Worm (Caenorhabditis elegans): ENCODE measurements around the gene hpk-1.

Gene hpk-1

ce11 chrX:4248417-4248816 is 31.3 kb upstream of the hpk-1 start (continued):
- peak; percentile 94 for TF ChIP-seq php-3 (GFP tag; IDR thresholded peaks at IDR 0.05)
- no peak for TF ChIP-seq nhr-6 (tag; optimal IDR thresholded peaks at IDR 0.05)
- TF ChIP-seq ceh-44 (GFP tag; IDR thresholded peaks at IDR 0.05) = no peak
- TF ChIP-seq F26F4.8 (GFP tag; conservative IDR thresholded peaks at IDR 0.05) = no peak
- no peak for TF ChIP-seq Y105C5A.15 (GFP tag; IDR thresholded peaks at IDR 0.05)
- TF ChIP-seq set-16 (GFP tag; IDR thresholded peaks at IDR 0.05) = no peak
- TF ChIP-seq spr-3 (GFP tag; optimal IDR thresholded peaks at IDR 0.05) = no peak
- TF ChIP-seq unc-62 (GFP tag; optimal IDR thresholded peaks at IDR 0.05 in 1 of 2) = no peak
- TF ChIP-seq unc-62 (tag; optimal IDR thresholded peaks at IDR 0.05) = no peak
- TF ChIP-seq F44E2.7 (GFP tag; IDR thresholded peaks at IDR 0.05) = no peak
- TF ChIP-seq F37D6.2 (tag; optimal IDR thresholded peaks at IDR 0.05) = no peak
- 0 out of 2 replicates have a peak, but pooled peaks have one; percentile 12 for TF ChIP-seq ceh-20 (GFP tag; IDR thresholded peaks at IDR 0.05)
- TF ChIP-seq pqm-1 (tag; optimal IDR thresholded peaks at IDR 0.05) = no peak
- peak; percentile 42 for TF ChIP-seq nhr-28 (tag; optimal IDR thresholded peaks at IDR 0.05)
- no peak for TF ChIP-seq madf-5 (GFP tag; IDR thresholded peaks at IDR 0.05)
- TF ChIP-seq saeg-2 (GFP tag; IDR thresholded peaks at IDR 0.05) = no peak
- TF ChIP-seq spr-1 (tag; optimal IDR thresholded peaks at IDR 0.05) = no peak
- no peak for TF ChIP-seq nhr-237 (tag; optimal IDR thresholded peaks at IDR 0.05)
- no peak for TF ChIP-seq Y75B8A.6 (GFP tag; IDR thresholded peaks at IDR 0.05)
- TF ChIP-seq sdz-12 (GFP tag; optimal IDR thresholded peaks at IDR 0.05) = no peak
- TF ChIP-seq ceh-82 (tag; optimal IDR thresholded peaks at IDR 0.05) = no peak
- TF ChIP-seq nhr-111 (GFP tag; optimal IDR thresholded peaks at IDR 0.05) = no peak
- TF ChIP-seq D1046.2 (GFP tag; IDR thresholded peaks at IDR 0.05) = no peak
- no peak for TF ChIP-seq skn-1 (tag; optimal IDR thresholded peaks at IDR 0.05)
- no peak for TF ChIP-seq dmd-9 (GFP tag; IDR thresholded peaks at IDR 0.05)
- no peak for TF ChIP-seq R02D3.7 (tag; optimal IDR thresholded peaks at IDR 0.05)
- no peak for TF ChIP-seq hlh-30 (tag; optimal IDR thresholded peaks at IDR 0.05; ENCODE audit: insufficient read depth)
- no peak for TF ChIP-seq lin-15B (tag; optimal IDR thresholded peaks at IDR 0.05)
- no peak for TF ChIP-seq T20F7.1 (GFP tag; optimal IDR thresholded peaks at IDR 0.05)
- TF ChIP-seq lin-13 (GFP tag; optimal IDR thresholded peaks at IDR 0.05) = no peak
- TF ChIP-seq nhr-102 (tag; optimal IDR thresholded peaks at IDR 0.05) = peak; percentile 31
- TF ChIP-seq mes-2 (tag; optimal IDR thresholded peaks at IDR 0.05; ENCODE audit: poor library complexity, severe bottlenecking) = no peak
- TF ChIP-seq hmg-1.1 (GFP tag; IDR thresholded peaks at IDR 0.05) = no peak
- no peak for TF ChIP-seq zag-1 (tag; optimal IDR thresholded peaks at IDR 0.05)
- TF ChIP-seq Y48G9A.11 (GFP tag; IDR thresholded peaks at IDR 0.05) = no peak
- no peak for TF ChIP-seq daf-16 (GFP tag; optimal IDR thresholded peaks at IDR 0.05)
- TF ChIP-seq daf-16 (tag; optimal IDR thresholded peaks at IDR 0.05) = peak; percentile 100
- peak; percentile 48 for TF ChIP-seq nhr-77 (tag; optimal IDR thresholded peaks at IDR 0.05)
- TF ChIP-seq ztf-7 (tag; optimal IDR thresholded peaks at IDR 0.05) = no peak
- no peak for TF ChIP-seq unc-130 (GFP tag; optimal IDR thresholded peaks at IDR 0.05)
- no peak for TF ChIP-seq hif-1 (tag; optimal IDR thresholded peaks at IDR 0.05)
- no peak for TF ChIP-seq tag-97 (GFP tag; IDR thresholded peaks at IDR 0.05)
- TF ChIP-seq madf-9 (GFP tag; conservative IDR thresholded peaks at IDR 0.05) = no peak
- TF ChIP-seq dve-1 (tag; optimal IDR thresholded peaks at IDR 0.05; ENCODE audit: insufficient read depth) = peak; percentile 83
- TF ChIP-seq lin-1 (GFP tag; IDR thresholded peaks at IDR 0.05) = no peak
- TF ChIP-seq ces-1 (GFP tag; optimal IDR thresholded peaks at IDR 0.05) = no peak
